Fruit fly (Drosophila melanogaster) whole organism, prepupa: ENCODE data around the gene TMEM216.

Source experiments
- Blimp-1 ChIP-seq: fragments of 200-800 bp; sonication (Bioruptor generic); optimal IDR thresholded peaks from 3 replicates; lab custom pipeline; 2017; ENCODE audit warnings: missing biosample characterization, missing genetic modification characterization, mild to moderate bottlenecking, moderate library complexity, missing genetic modification reagents
- CG10669 ChIP-seq: fragments of 200-800 bp; sonication (Bioruptor generic); optimal IDR thresholded peaks from 3 replicates; lab custom pipeline; 2018; ENCODE audit warnings: missing biosample characterization, mild to moderate bottlenecking, missing genetic modification characterization, moderate library complexity
- CG11294 ChIP-seq: fragments of 200-800 bp; sonication (Bioruptor generic); IDR thresholded peaks from 2 replicates; pipeline ENCODE4 v1.3.6; 2022; ENCODE audit warnings: missing biosample characterization, missing genetic modification characterization
- CG15336 ChIP-seq: fragments of 200-800 bp; sonication (Bioruptor generic); IDR thresholded peaks from 2 replicates; pipeline ENCODE4 v1.3.6; 2022; ENCODE audit warnings: missing biosample characterization, missing genetic modification characterization
- CG16779 ChIP-seq: fragments of 200-800 bp; sonication (Bioruptor generic); optimal IDR thresholded peaks from 3 replicates; lab custom pipeline; 2017; ENCODE audit warnings: missing biosample characterization, mild to moderate bottlenecking, missing genetic modification characterization
- CG31627 ChIP-seq: fragments of 200-800 bp; sonication (Bioruptor generic); optimal IDR thresholded peaks from 3 replicates; lab custom pipeline; 2016; ENCODE audit warnings: missing biosample characterization, missing genetic modification characterization
- CG34406 ChIP-seq: fragments of 200-800 bp; sonication (Bioruptor generic); optimal IDR thresholded peaks from 3 replicates; lab custom pipeline; 2016; ENCODE audit warnings: missing biosample characterization, missing genetic modification characterization
- CG3919 ChIP-seq: fragments of 200-800 bp; sonication (Bioruptor generic); optimal IDR thresholded peaks from 3 replicates; lab custom pipeline; 2016; ENCODE audit warnings: missing biosample characterization, missing genetic modification characterization
- CG6163 ChIP-seq: fragments of 200-800 bp; sonication (Bioruptor generic); IDR thresholded peaks from 3 replicates; pipeline ENCODE4 v1.3.6; 2022; ENCODE audit warnings: missing biosample characterization, missing genetic modification characterization
- CG6276 ChIP-seq: fragments of 200-800 bp; sonication (Bioruptor generic); optimal IDR thresholded peaks from 2 replicates; lab custom pipeline; 2017; ENCODE audit warnings: missing biosample characterization, mild to moderate bottlenecking, missing genetic modification characterization
- CG6792 ChIP-seq: fragments of 200-800 bp; sonication (Bioruptor generic); optimal IDR thresholded peaks from 3 replicates; lab custom pipeline; 2016; ENCODE audit warnings: missing biosample characterization, missing genetic modification characterization
- CG6808 ChIP-seq: fragments of 200-800 bp; sonication (Bioruptor generic); optimal IDR thresholded peaks from 3 replicates; lab custom pipeline; 2017; ENCODE audit warnings: missing biosample characterization, missing genetic modification characterization, mild to moderate bottlenecking, moderate library complexity, missing genetic modification reagents
- CG7368 ChIP-seq: fragments of 200-800 bp; sonication (Bioruptor generic); optimal IDR thresholded peaks from 3 replicates; lab custom pipeline; 2016; ENCODE audit warnings: missing biosample characterization, missing genetic modification characterization
- CG8119 ChIP-seq: fragments of 200-800 bp; sonication (Bioruptor generic); IDR thresholded peaks from 3 replicates; pipeline ENCODE4 v1.3.6; 2022; ENCODE audit warnings: missing biosample characterization, missing genetic modification characterization
- CG8319 ChIP-seq: fragments of 200-800 bp; sonication (Bioruptor generic); optimal IDR thresholded peaks from 3 replicates; lab custom pipeline; 2016; ENCODE audit warnings: missing biosample characterization, missing genetic modification characterization
- CG9139 ChIP-seq: fragments of 200-800 bp; sonication (Bioruptor generic); optimal IDR thresholded peaks from 3 replicates; lab custom pipeline; 2017; ENCODE audit warnings: missing biosample characterization, mild to moderate bottlenecking, missing genetic modification characterization
- Eip75B ChIP-seq: fragments of 200-800 bp; sonication (Bioruptor generic); optimal IDR thresholded peaks from 3 replicates; lab custom pipeline; 2016; ENCODE audit warnings: missing biosample characterization, missing genetic modification characterization
- Eip78C ChIP-seq: fragments of 200-800 bp; sonication (Bioruptor generic); peaks from one replicate; lab custom pipeline; 2016; ENCODE audit warnings: missing biosample characterization, missing genetic modification characterization
- Eip93F ChIP-seq: fragments of 200-800 bp; sonication (Bioruptor generic); optimal IDR thresholded peaks from 2 replicates; lab custom pipeline; 2016; ENCODE audit warnings: missing biosample characterization, mild to moderate bottlenecking, missing genetic modification characterization
- Ets21C ChIP-seq: fragments of 200-800 bp; sonication (Bioruptor generic); optimal IDR thresholded peaks from 3 replicates; lab custom pipeline; 2016; ENCODE audit warnings: missing biosample characterization, missing genetic modification characterization
- Ets96B ChIP-seq: fragments of 200-800 bp; optimal IDR thresholded peaks from 2 replicates; lab custom pipeline; 2019; ENCODE audit warnings: missing biosample characterization, mild to moderate bottlenecking, missing genetic modification characterization, moderate library complexity
- Gug ChIP-seq: fragments of 200-800 bp; sonication (Bioruptor generic); IDR thresholded peaks from 2 replicates; pipeline ENCODE4 v1.3.6; 2022; ENCODE audit warnings: missing biosample characterization, missing genetic modification characterization
- Hr39 ChIP-seq: fragments of 200-800 bp; sonication (Bioruptor generic); optimal IDR thresholded peaks from 2 replicates; lab custom pipeline; 2016; ENCODE audit warnings: missing biosample characterization, missing genetic modification characterization
- Lpt ChIP-seq: fragments of 200-800 bp; sonication (Bioruptor generic); optimal IDR thresholded peaks from 3 replicates; lab custom pipeline; 2016; ENCODE audit warnings: missing biosample characterization, missing genetic modification characterization
- Met ChIP-seq: fragments of 200-800 bp; sonication (Bioruptor generic); optimal IDR thresholded peaks from 3 replicates; lab custom pipeline; 2016; ENCODE audit warnings: missing biosample characterization, missing genetic modification characterization
- OdsH ChIP-seq: fragments of 200-800 bp; sonication (Bioruptor generic); optimal IDR thresholded peaks from 3 replicates; lab custom pipeline; 2016; ENCODE audit warnings: missing biosample characterization, missing genetic modification characterization
- Sox102F ChIP-seq: fragments of 200-800 bp; sonication (Bioruptor generic); optimal IDR thresholded peaks from 2 replicates; lab custom pipeline; 2016; ENCODE audit warnings: missing biosample characterization, mild to moderate bottlenecking, missing genetic modification characterization
- Sox14 ChIP-seq: fragments of 200-800 bp; sonication (Bioruptor generic); optimal IDR thresholded peaks from 3 replicates; lab custom pipeline; 2016; ENCODE audit warnings: missing biosample characterization, missing genetic modification characterization
- achi ChIP-seq: fragments of 200-800 bp; sonication (Bioruptor generic); optimal IDR thresholded peaks from 3 replicates; lab custom pipeline; 2016; ENCODE audit warnings: missing biosample characterization, missing genetic modification characterization
- acj6 ChIP-seq: fragments of 200-800 bp; sonication (Bioruptor generic); optimal IDR thresholded peaks from 3 replicates; lab custom pipeline; 2016; ENCODE audit warnings: missing biosample characterization, missing genetic modification characterization
- dac ChIP-seq: fragments of 200-800 bp; sonication (Bioruptor generic); optimal IDR thresholded peaks from 2 replicates; lab custom pipeline; 2017; ENCODE audit warnings: missing biosample characterization, mild to moderate bottlenecking, missing genetic modification characterization
- dsx ChIP-seq: fragments of 200-800 bp; optimal IDR thresholded peaks from 3 replicates; lab custom pipeline; 2019; ENCODE audit warnings: missing biosample characterization, mild to moderate bottlenecking, missing genetic modification characterization, moderate library complexity; ENCODE audit not compliant: poor library complexity, severe bottlenecking
- eg ChIP-seq: fragments of 200-800 bp; sonication (Bioruptor generic); IDR thresholded peaks from 3 replicates; pipeline ENCODE4 v1.3.6; 2022; ENCODE audit warnings: missing biosample characterization, missing genetic modification characterization
- fd59A ChIP-seq: fragments of 200-800 bp; sonication (Bioruptor generic); optimal IDR thresholded peaks from 2 replicates; lab custom pipeline; 2017; ENCODE audit warnings: missing biosample characterization, mild to moderate bottlenecking, missing genetic modification characterization, missing genetic modification reagents
- fkh ChIP-seq: fragments of 200-800 bp; sonication (Bioruptor generic); optimal IDR thresholded peaks from 3 replicates; lab custom pipeline; 2017; ENCODE audit warnings: missing biosample characterization, mild to moderate bottlenecking, missing genetic modification characterization, moderate library complexity
- lz ChIP-seq: fragments of 200-800 bp; sonication (Bioruptor generic); optimal IDR thresholded peaks from 3 replicates; lab custom pipeline; 2016; ENCODE audit warnings: missing biosample characterization, missing genetic modification characterization
- net ChIP-seq: fragments of 200-800 bp; sonication (Bioruptor generic); optimal IDR thresholded peaks from 3 replicates; lab custom pipeline; 2016; ENCODE audit warnings: missing biosample characterization, missing genetic modification characterization
- pdm3 ChIP-seq: fragments of 200-800 bp; sonication (Bioruptor generic); optimal IDR thresholded peaks from 3 replicates; lab custom pipeline; 2016; ENCODE audit warnings: missing biosample characterization, missing genetic modification characterization
- salr ChIP-seq, 2 experiments: fragments of 200-800 bp; sonication (Bioruptor generic); optimal IDR thresholded peaks; 3 replicates each; lab custom pipeline; 2016 to 2018; ENCODE audit warnings: missing biosample characterization in 2 of 2, missing genetic modification characterization in 2 of 2, mild to moderate bottlenecking in 1 of 2
- ss ChIP-seq, 2 experiments: fragments of 200-800 bp; sonication (Bioruptor generic); optimal IDR thresholded peaks; 2 replicates in 1 of 2; 3 replicates in 1 of 2; lab custom pipeline; 2017 to 2018; ENCODE audit warnings: mild to moderate bottlenecking in 2 of 2, missing biosample characterization in 2 of 2, missing genetic modification characterization in 2 of 2, moderate library complexity in 1 of 2
- svp ChIP-seq: fragments of 200-800 bp; sonication (Bioruptor generic); peaks from one replicate; lab custom pipeline; 2016; ENCODE audit warnings: missing biosample characterization, missing genetic modification characterization
- vri ChIP-seq: fragments of 200-800 bp; sonication (Bioruptor generic); optimal IDR thresholded peaks from 3 replicates; lab custom pipeline; 2016; ENCODE audit warnings: missing biosample characterization, mild to moderate bottlenecking, missing genetic modification characterization

TMEM216 gene

DNA sequence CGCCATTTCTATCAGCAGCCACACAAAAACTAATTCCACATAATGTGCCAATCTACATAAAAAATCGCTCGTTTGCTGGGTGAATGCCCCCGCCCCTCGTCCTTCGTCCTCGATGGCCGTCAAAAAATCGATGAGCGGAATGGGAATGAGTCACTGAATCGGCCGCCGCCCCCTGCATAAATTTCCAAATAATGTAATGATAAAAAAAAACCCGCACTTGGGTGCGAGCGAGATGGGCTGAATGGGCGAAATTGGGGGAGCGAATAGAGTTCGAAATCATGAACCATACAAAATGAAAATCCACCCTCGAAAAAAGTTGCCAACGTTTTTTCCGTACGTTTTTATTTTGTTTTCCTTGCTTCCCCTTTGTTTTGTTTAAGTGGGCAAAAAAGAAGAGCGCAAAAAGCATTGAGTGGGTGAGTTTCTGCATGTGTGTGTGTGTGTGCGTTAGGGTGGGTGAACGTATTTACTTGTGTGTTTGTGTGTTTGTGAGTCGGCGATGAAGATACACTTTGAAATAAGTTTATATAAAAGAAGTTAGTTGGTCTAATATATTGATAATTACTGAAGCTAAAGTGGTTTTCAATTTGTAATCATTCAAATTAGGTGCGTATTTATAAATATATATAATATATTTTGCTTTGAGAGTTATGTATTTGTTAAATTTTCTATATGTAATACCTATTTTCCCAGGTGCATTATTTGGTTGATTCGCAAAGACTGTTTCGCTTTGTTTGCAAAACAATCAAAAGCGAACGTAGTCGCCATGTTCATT lies 10.5 kb upstream of the TMEM216 start (continued):
- TF ChIP-seq Lpt, result no peak
- TF ChIP-seq Gug (GFP tag; lab: Robert Waterston, UW), result no peak
- TF ChIP-seq fkh (GFP tag; lab: Kevin White, UChicago), result no peak
- no peak for TF ChIP-seq dsx (GFP tag; lab: Kevin White, UChicago)
- TF ChIP-seq Met, result no peak
- TF ChIP-seq CG9139 (GFP tag; lab: Kevin White, UChicago), result peak; percentile 51
- no peak for TF ChIP-seq OdsH
- TF ChIP-seq CG6792 (GFP tag; lab: Kevin White, UChicago), result no peak
- 0 out of 3 replicates have a peak, but pooled peaks have one; percentile 20 for TF ChIP-seq CG8119
- no peak for TF ChIP-seq Eip75B (GFP tag; lab: Kevin White, UChicago)
- TF ChIP-seq ss (GFP tag; optimal IDR thresholded peaks at IDR 0.05; lab: Kevin White, UChicago), result peak; percentile 48 to 80
- no peak for TF ChIP-seq Blimp-1 (GFP tag; lab: Kevin White, UChicago)
- TF ChIP-seq, all 60 proteins: peak for 21

DNA sequence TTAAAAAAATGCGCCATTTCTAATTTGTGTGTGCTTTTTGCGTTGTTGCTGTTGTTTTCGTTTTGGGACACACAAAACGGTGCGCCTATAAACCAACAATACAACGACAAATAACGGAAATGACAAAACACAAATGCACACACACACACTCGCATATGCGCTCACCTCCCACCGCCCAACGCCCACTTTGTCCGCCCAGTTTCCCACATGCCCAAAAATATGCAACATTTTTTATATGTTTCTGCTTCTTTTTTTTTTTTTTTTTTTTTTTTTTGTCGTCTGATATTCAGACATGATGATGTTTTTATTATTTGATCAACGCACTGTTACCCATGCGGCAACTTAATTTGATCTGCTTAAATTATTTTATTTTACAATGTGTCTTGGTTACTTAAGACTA lies 8.9 kb upstream of the TMEM216 start:
- no peak for TF ChIP-seq fd59A
- no peak for TF ChIP-seq CG16779
- TF ChIP-seq acj6 (GFP tag; lab: Kevin White, UChicago), result no peak
- TF ChIP-seq Sox14 (GFP tag; lab: Kevin White, UChicago), result no peak
- peak; percentile 9 for TF ChIP-seq achi (GFP tag; lab: Kevin White, UChicago)
- no peak for TF ChIP-seq CG6792 (GFP tag; lab: Kevin White, UChicago)
- TF ChIP-seq Eip93F, result no peak
- no peak for TF ChIP-seq Ets21C (GFP tag; lab: Kevin White, UChicago)
- no peak for TF ChIP-seq lz (GFP tag; lab: Kevin White, UChicago)
- TF ChIP-seq CG6808 (GFP tag; lab: Kevin White, UChicago), result no peak
- no peak for TF ChIP-seq eg (GFP tag; lab: Robert Waterston, UW)
- no peak for TF ChIP-seq CG7368 (GFP tag; lab: Kevin White, UChicago)
- TF ChIP-seq Hr39, result no peak
- TF ChIP-seq CG6163, result peak; percentile 84
- TF ChIP-seq CG31627 (GFP tag; lab: Kevin White, UChicago), result no peak
- peak; percentile 9 for TF ChIP-seq Ets96B (tag; lab: Kevin White, UChicago)
- no peak for TF ChIP-seq Sox102F (GFP tag; lab: Kevin White, UChicago)
- no peak for TF ChIP-seq dsx (GFP tag; lab: Kevin White, UChicago)
- no peak for TF ChIP-seq CG10669 (GFP tag; lab: Kevin White, UChicago)
- no peak for TF ChIP-seq salr (GFP tag; optimal IDR thresholded peaks at IDR 0.05; lab: Kevin White, UChicago)
- TF ChIP-seq dac, result no peak
- TF ChIP-seq CG9139 (GFP tag; lab: Kevin White, UChicago), result no peak
- TF ChIP-seq CG11294 (GFP tag; lab: Robert Waterston, UW), result no peak
- TF ChIP-seq pdm3 (GFP tag; lab: Kevin White, UChicago), result no peak
- TF ChIP-seq CG8319 (GFP tag; lab: Kevin White, UChicago), result no peak

- TF ChIP-seq Eip93F (peak; percentile 2), Eip78C (GFP tag; lab: Kevin White, UChicago) (peak; percentile 42), CG8119 (peak; percentile 24; the same call in 2 of the 3 replicates), CG3919 (GFP tag; lab: Kevin White, UChicago) (peak; percentile 6), fd59A (no peak), net (GFP tag; lab: Kevin White, UChicago) (peak; percentile 8), Met (peak; percentile 21), svp (GFP tag; lab: Kevin White, UChicago) (peak; percentile 92), pdm3 (GFP tag; lab: Kevin White, UChicago) (no peak), CG34406 (no peak), CG16779 (peak; percentile 15), Eip75B (GFP tag; lab: Kevin White, UChicago) (peak; percentile 34), CG6276 (GFP tag; lab: Kevin White, UChicago) (peak; percentile 7), Blimp-1 (GFP tag; lab: Kevin White, UChicago) (no peak), CG15336 (GFP tag; lab: Robert Waterston, UW) (peak; percentile 19; the same call in 1 of the 2 replicates), vri (GFP tag; lab: Kevin White, UChicago) (peak; percentile 42), fkh (GFP tag; lab: Kevin White, UChicago) (no peak), CG6163 (peak; percentile 76)
- TF ChIP-seq, all 60 proteins: peak for 13
These were observed 4.1 kb upstream of the TMEM216 start for dm6 chr3R:8711890-8712449.
